Fruit fly (Drosophila melanogaster) whole organism, embryonic: ENCODE data around the gene Sf3a2.

Experiments used
- B-H1 ChIP-seq: fragments of 200-800 bp; sonication (Bioruptor generic); IDR thresholded peaks from 3 replicates; pipeline ENCODE4 v1.3.6; 2022; ENCODE audit warnings: missing biosample characterization, missing genetic modification characterization
- CG11560 ChIP-seq: fragments of 200-800 bp; sonication (Bioruptor generic); IDR thresholded peaks from 3 replicates; pipeline ENCODE4 v1.3.6; 2022; ENCODE audit warnings: missing biosample characterization, missing genetic modification characterization
- CG15514 ChIP-seq: fragments of 200-800 bp; sonication (Bioruptor generic); optimal IDR thresholded peaks from 3 replicates; lab custom pipeline; 2017; ENCODE audit warnings: missing biosample characterization, missing genetic modification characterization, mild to moderate bottlenecking, moderate library complexity, missing genetic modification reagents
- CG17802 ChIP-seq: fragments of 200-800 bp; sonication (Bioruptor generic); optimal IDR thresholded peaks from 2 replicates; lab custom pipeline; 2018; ENCODE audit warnings: missing biosample characterization, mild to moderate bottlenecking, missing genetic modification characterization, moderate library complexity
- CG2199 ChIP-seq: fragments of 200-800 bp; sonication (Bioruptor generic); IDR thresholded peaks from 3 replicates; pipeline ENCODE4 v1.3.6; 2022; ENCODE audit warnings: missing biosample characterization, missing genetic modification characterization
- CG30403 ChIP-seq: fragments of 200-800 bp; sonication (Bioruptor generic); optimal IDR thresholded peaks from 3 replicates; lab custom pipeline; 2016; ENCODE audit warnings: missing biosample characterization, missing genetic modification characterization
- CG3407 ChIP-seq: fragments of 200-800 bp; sonication (Bioruptor generic); optimal IDR thresholded peaks from 2 replicates; lab custom pipeline; 2018; ENCODE audit warnings: missing biosample characterization, mild to moderate bottlenecking, missing genetic modification characterization
- CG3995 ChIP-seq: fragments of 200-800 bp; sonication (Bioruptor generic); optimal IDR thresholded peaks from 3 replicates; lab custom pipeline; 2016; ENCODE audit warnings: missing biosample characterization, missing genetic modification characterization
- CG5180 ChIP-seq: fragments of 200-800 bp; sonication (Bioruptor generic); optimal IDR thresholded peaks from 3 replicates; lab custom pipeline; 2017; ENCODE audit warnings: missing biosample characterization, missing genetic modification characterization, mild to moderate bottlenecking, moderate library complexity, missing genetic modification reagents
- CG6854 ChIP-seq: fragments of 200-800 bp; sonication (Bioruptor generic); optimal IDR thresholded peaks from 3 replicates; lab custom pipeline; 2017; ENCODE audit warnings: missing biosample characterization, mild to moderate bottlenecking, missing genetic modification characterization
- CG7556 ChIP-seq: fragments of 200-800 bp; sonication (Bioruptor generic); optimal IDR thresholded peaks from 2 replicates; lab custom pipeline; 2017; ENCODE audit warnings: missing biosample characterization, mild to moderate bottlenecking, missing genetic modification characterization
- CG7839 ChIP-seq: fragments of 200-800 bp; sonication (Bioruptor generic); optimal IDR thresholded peaks from 3 replicates; lab custom pipeline; 2018; ENCODE audit warnings: missing biosample characterization, mild to moderate bottlenecking, missing genetic modification characterization, moderate library complexity
- CG8089 ChIP-seq: fragments of 200-800 bp; sonication (Bioruptor generic); optimal IDR thresholded peaks from 3 replicates; lab custom pipeline; 2016; ENCODE audit warnings: missing biosample characterization, missing genetic modification characterization
- CG9817 ChIP-seq: fragments of 200-800 bp; sonication (Bioruptor generic); optimal IDR thresholded peaks from 2 replicates; lab custom pipeline; 2018; ENCODE audit warnings: missing biosample characterization, mild to moderate bottlenecking, missing genetic modification characterization, moderate library complexity
- Dek ChIP-seq: fragments of 200-800 bp; sonication (Bioruptor generic); optimal IDR thresholded peaks from 3 replicates; lab custom pipeline; 2019; ENCODE audit warnings: missing biosample characterization, mild to moderate bottlenecking, missing genetic modification characterization, moderate library complexity
- Eip74EF ChIP-seq, 2 experiments: fragments of 200-800 bp in 1 of 2; fragments of >200 bp in 1 of 2; sonication (Bioruptor generic) in 1 of 2; optimal IDR thresholded peaks; 2 replicates each; lab custom pipeline; 2017 to 2019; ENCODE audit warnings: missing biosample characterization in 2 of 2, missing genetic modification characterization in 2 of 2, mild to moderate bottlenecking in 1 of 2, moderate library complexity in 1 of 2
- Gsc ChIP-seq: fragments of 200-800 bp; sonication (Bioruptor generic); IDR thresholded peaks from 2 replicates; pipeline ENCODE4 v1.3.6; 2022; ENCODE audit warnings: missing biosample characterization, missing genetic modification characterization
- HLH3B ChIP-seq: fragments of 200-800 bp; sonication (Bioruptor generic); IDR thresholded peaks from 2 replicates; pipeline ENCODE4 v1.3.6; 2022; ENCODE audit warnings: missing biosample characterization, missing genetic modification characterization
- Hr51 ChIP-seq, 2 experiments: fragments of 200-800 bp; sonication (Bioruptor generic); optimal IDR thresholded peaks; 2 replicates in 1 of 2; 3 replicates in 1 of 2; lab custom pipeline; 2016 to 2018; ENCODE audit warnings: missing biosample characterization in 2 of 2, missing genetic modification characterization in 2 of 2, mild to moderate bottlenecking in 1 of 2, moderate library complexity in 1 of 2
- Lim3 ChIP-seq: fragments of 200-800 bp; sonication (Bioruptor generic); IDR thresholded peaks from 2 replicates; pipeline ENCODE4 v1.3.6; 2022; ENCODE audit warnings: missing biosample characterization, missing genetic modification characterization
- MBD-R2 ChIP-seq: fragments of 200-800 bp; sonication (Bioruptor generic); IDR thresholded peaks from 2 replicates; pipeline ENCODE4 v1.3.6; 2022; ENCODE audit warnings: missing biosample characterization, missing genetic modification characterization
- Nf-YB ChIP-seq: fragments of 200-800 bp; sonication (Bioruptor generic); optimal IDR thresholded peaks from 3 replicates; lab custom pipeline; 2019; ENCODE audit warnings: missing biosample characterization, mild to moderate bottlenecking, missing genetic modification characterization, moderate library complexity
- Ravus ChIP-seq: fragments of 200-800 bp; sonication (Bioruptor generic); IDR thresholded peaks from 2 replicates; pipeline ENCODE4 v1.3.6; 2022; ENCODE audit warnings: missing biosample characterization, missing genetic modification characterization
- TFAM ChIP-seq: fragments of 200-800 bp; sonication (Bioruptor generic); optimal IDR thresholded peaks from 2 replicates; lab custom pipeline; 2017; ENCODE audit warnings: missing biosample characterization, missing genetic modification characterization, inconsistent platforms
- Taf1 ChIP-seq: fragments of 200-800 bp; sonication (Bioruptor generic); IDR thresholded peaks from 2 replicates; pipeline ENCODE4 v1.3.6; 2022; ENCODE audit warnings: missing biosample characterization, missing genetic modification characterization
- Xbp1 ChIP-seq: fragments of 200-800 bp; sonication (Bioruptor generic); optimal IDR thresholded peaks from 3 replicates; lab custom pipeline; 2016; ENCODE audit warnings: missing biosample characterization, mild to moderate bottlenecking, missing genetic modification characterization
- ab ChIP-seq: fragments of 200-800 bp; sonication (Bioruptor generic); optimal IDR thresholded peaks from 2 replicates; lab custom pipeline; 2016; ENCODE audit warnings: missing biosample characterization, missing genetic modification characterization
- chm ChIP-seq: fragments of 200-800 bp; sonication (Bioruptor generic); IDR thresholded peaks from 2 replicates; pipeline ENCODE4 v1.3.6; 2022; ENCODE audit warnings: missing biosample characterization, missing genetic modification characterization
- dati ChIP-seq: fragments of 200-800 bp; sonication (Bioruptor generic); IDR thresholded peaks from 2 replicates; pipeline ENCODE4 v1.3.6; 2022; ENCODE audit warnings: missing biosample characterization, missing genetic modification characterization
- en ChIP-seq: fragments of 200-800 bp; sonication (Bioruptor generic); optimal IDR thresholded peaks from 2 replicates; lab custom pipeline; 2016; ENCODE audit warnings: missing biosample characterization, missing genetic modification characterization
- fu2 ChIP-seq: fragments of 200-800 bp; sonication (Bioruptor generic); optimal IDR thresholded peaks from 2 replicates; lab custom pipeline; 2016; ENCODE audit warnings: missing biosample characterization, missing genetic modification characterization
- gce ChIP-seq: fragments of 200-800 bp; sonication (Bioruptor generic); IDR thresholded peaks from 3 replicates; pipeline ENCODE4 v1.3.6; 2022; ENCODE audit warnings: missing biosample characterization, missing genetic modification characterization
- gro ChIP-seq: fragments of 200-800 bp; sonication (Bioruptor generic); optimal IDR thresholded peaks from 2 replicates; lab custom pipeline; 2016; ENCODE audit warnings: missing biosample characterization, missing genetic modification characterization
- ham ChIP-seq: fragments of 200-800 bp; sonication (Bioruptor generic); IDR thresholded peaks from 2 replicates; pipeline ENCODE4 v1.3.6; 2022; ENCODE audit warnings: missing biosample characterization, missing genetic modification characterization
- knrl ChIP-seq: fragments of 200-800 bp; sonication (Bioruptor generic); IDR thresholded peaks from 3 replicates; pipeline ENCODE4 v1.3.6; 2022; ENCODE audit warnings: missing biosample characterization, missing genetic modification characterization; ENCODE audit not compliant: partially characterized antibody
- lab ChIP-seq: fragments of 200-800 bp; sonication (Bioruptor generic); optimal IDR thresholded peaks from 3 replicates; lab custom pipeline; 2017; ENCODE audit warnings: missing biosample characterization, missing genetic modification characterization, mild to moderate bottlenecking, moderate library complexity, missing genetic modification reagents
- lov ChIP-seq, 2 experiments: fragments of 200-800 bp in 1 of 2; fragments of >200 bp in 1 of 2; sonication (Bioruptor generic) in 1 of 2; IDR thresholded peaks in 1 of 2; optimal IDR thresholded peaks in 1 of 2; 2 replicates in 1 of 2; 3 replicates in 1 of 2; pipeline versions ENCODE4 v1.3.6 to Lab custom; 2017 to 2022; ENCODE audit warnings: missing biosample characterization in 1 of 2, missing genetic modification characterization in 1 of 2
- nmo ChIP-seq: fragments of 200-800 bp; sonication (Bioruptor generic); optimal IDR thresholded peaks from 2 replicates; lab custom pipeline; 2018; ENCODE audit warnings: missing biosample characterization, mild to moderate bottlenecking, missing genetic modification characterization, moderate library complexity
- otp ChIP-seq: fragments of 200-800 bp; sonication (Bioruptor generic); IDR thresholded peaks from 3 replicates; pipeline ENCODE4, ENCODE4 v1.3.6; 2022; ENCODE audit warnings: missing biosample characterization, missing genetic modification characterization
- salm ChIP-seq: fragments of 200-800 bp; sonication (Bioruptor generic); optimal IDR thresholded peaks from 2 replicates; lab custom pipeline; 2018; ENCODE audit warnings: missing biosample characterization, mild to moderate bottlenecking, missing genetic modification characterization
- sens ChIP-seq: fragments of 200-800 bp; sonication (Bioruptor generic); peaks from one replicate; lab custom pipeline; 2016; ENCODE audit warnings: missing biosample characterization, missing genetic modification characterization
- sima ChIP-seq: fragments of 200-800 bp; sonication (Bioruptor generic); optimal IDR thresholded peaks from 2 replicates; lab custom pipeline; 2016; ENCODE audit warnings: missing biosample characterization, missing genetic modification characterization
- sqz ChIP-seq: fragments of 200-800 bp; sonication (Bioruptor generic); optimal IDR thresholded peaks from 3 replicates; lab custom pipeline; 2018; ENCODE audit warnings: missing biosample characterization, mild to moderate bottlenecking, missing genetic modification characterization
- tna ChIP-seq: fragments of 200-800 bp; sonication (Bioruptor generic); IDR thresholded peaks from 2 replicates; pipeline ENCODE4 v1.3.6; 2022; ENCODE audit warnings: missing biosample characterization, missing genetic modification characterization; ENCODE audit not compliant: partially characterized antibody
- trh ChIP-seq: fragments of 200-800 bp; sonication (Bioruptor generic); optimal IDR thresholded peaks from 2 replicates; lab custom pipeline; 2016; ENCODE audit warnings: missing biosample characterization, missing genetic modification characterization
- wek ChIP-seq: fragments of 200-800 bp; sonication (Bioruptor generic); optimal IDR thresholded peaks from 3 replicates; lab custom pipeline; 2018; ENCODE audit warnings: missing biosample characterization, mild to moderate bottlenecking, missing genetic modification characterization, moderate library complexity
- yki ChIP-seq: fragments of >200 bp; optimal IDR thresholded peaks from 3 replicates; lab custom pipeline; 2018
- zen2 ChIP-seq: fragments of 200-800 bp; sonication (Bioruptor generic); IDR thresholded peaks from 3 replicates; pipeline ENCODE4 v1.3.6; 2022; ENCODE audit warnings: missing biosample characterization, missing genetic modification characterization; ENCODE audit not compliant: partially characterized antibody

The Sf3a2 gene

DNA sequence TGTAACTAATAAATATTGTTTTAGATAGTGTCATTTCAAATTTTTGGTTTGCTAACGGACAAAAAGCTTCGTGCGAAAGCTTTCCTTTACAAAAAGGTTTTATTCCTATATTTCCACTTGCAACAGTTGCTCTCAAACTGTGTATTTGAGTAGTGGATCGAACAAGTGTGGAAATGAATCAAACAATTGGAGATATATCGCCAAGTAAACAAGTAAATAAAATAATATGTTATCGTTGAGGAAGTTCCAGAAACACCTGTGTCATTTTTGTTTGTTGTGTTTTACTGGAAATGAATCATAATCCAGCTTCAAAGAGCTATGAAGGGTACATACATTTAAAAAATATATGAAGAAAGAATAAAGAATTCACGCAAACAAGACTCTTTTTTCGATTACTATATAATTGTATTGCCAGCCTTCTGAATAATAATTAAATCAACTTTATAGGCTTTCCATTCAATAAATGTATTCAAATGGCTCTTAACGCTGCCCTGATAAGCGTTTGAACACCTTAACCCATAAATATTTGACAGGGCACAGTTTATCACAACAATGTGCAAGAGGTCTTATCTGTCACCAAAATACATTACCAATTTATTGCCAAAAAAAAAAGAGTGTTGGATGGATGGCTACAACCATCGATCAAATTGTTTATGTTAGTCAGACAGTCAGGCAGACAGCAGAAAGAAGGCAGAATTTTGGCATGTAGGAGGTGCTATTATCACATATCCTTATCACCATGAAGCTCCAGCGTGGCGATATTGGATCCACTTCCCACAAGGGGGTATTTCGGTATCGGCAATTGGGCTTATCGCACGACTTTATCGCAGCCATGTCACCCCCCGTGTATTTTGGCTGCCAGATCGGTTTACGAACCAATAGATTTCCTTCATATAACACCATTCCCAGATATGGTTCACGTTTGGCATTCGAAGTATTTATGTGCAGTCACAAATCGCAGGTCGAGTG, 22.0 kb upstream of the Sf3a2 start (continued):
- no peak; the same call in 1 of the 2 replicates for TF ChIP-seq chm (GFP tag; lab: Robert Waterston, UW)
- no peak for TF ChIP-seq CG8089 (GFP tag; lab: Kevin White, UChicago)
- TF ChIP-seq wek, result no peak
- TF ChIP-seq Nf-YB (GFP tag; lab: Kevin White, UChicago), result no peak
- TF ChIP-seq nmo (GFP tag; lab: Kevin White, UChicago), result no peak
- TF ChIP-seq CG15514 (GFP tag; lab: Kevin White, UChicago), result peak; percentile 27
- TF ChIP-seq HLH3B (GFP tag; lab: Robert Waterston, UW), result no peak
- peak; percentile 80 for TF ChIP-seq lab
- peak; percentile 4 for TF ChIP-seq CG3407 (GFP tag; lab: Kevin White, UChicago)
- no peak for TF ChIP-seq ab (GFP tag; lab: Kevin White, UChicago)
- TF ChIP-seq Xbp1, result no peak
- peak; percentile 53; the same call in 1 of the 3 replicates for TF ChIP-seq CG2199 (GFP tag; lab: Robert Waterston, UW)
- TF ChIP-seq sqz (GFP tag; lab: Kevin White, UChicago), result no peak
- TF ChIP-seq otp, result 0 out of 3 replicates have a peak, but pooled peaks have one; percentile 28
- TF ChIP-seq CG11560 (tag; lab: Robert Waterston, UW), result no peak
- no peak for TF ChIP-seq tna (GFP tag; lab: Robert Waterston, UW)
- TF ChIP-seq CG7839, result no peak
- TF ChIP-seq Eip74EF (GFP tag; optimal IDR thresholded peaks at IDR 0.05; lab: Kevin White, UChicago), result no peak
- TF ChIP-seq sima (GFP tag; lab: Kevin White, UChicago), result no peak
- TF ChIP-seq CG7556 (GFP tag; lab: Kevin White, UChicago), result no peak
- no peak for TF ChIP-seq CG9817
- no peak for TF ChIP-seq Gsc (GFP tag; lab: Robert Waterston, UW)
- peak; percentile 53 for TF ChIP-seq CG6854 (GFP tag; lab: Kevin White, UChicago)
- no peak for TF ChIP-seq dati (GFP tag; lab: Robert Waterston, UW)
- peak; percentile 7 for TF ChIP-seq gro (GFP tag; lab: Kevin White, UChicago)
- TF ChIP-seq salm (tag; lab: Kevin White, UChicago), result no peak
- no peak for TF ChIP-seq TFAM (GFP tag; lab: Kevin White, UChicago)
- TF ChIP-seq sens (GFP tag; lab: Kevin White, UChicago), result peak; percentile 50
- no peak for TF ChIP-seq Hr51 (GFP tag; optimal IDR thresholded peaks at IDR 0.05; lab: Kevin White, UChicago)
- TF ChIP-seq CG17802 (tag; lab: Kevin White, UChicago), result no peak
- TF ChIP-seq gce (GFP tag; lab: Robert Waterston, UW), result no peak
- peak; percentile 21 for TF ChIP-seq Dek (tag; lab: Kevin White, UChicago)
- TF ChIP-seq yki (lab: Kevin White, UChicago), result no peak
- no peak for TF ChIP-seq Taf1 (GFP tag; lab: Robert Waterston, UW)
- TF ChIP-seq Lim3 (GFP tag; lab: Robert Waterston, UW), result no peak
- no peak for TF ChIP-seq zen2 (GFP tag; lab: Robert Waterston, UW)
- no peak for TF ChIP-seq B-H1 (GFP tag; lab: Robert Waterston, UW)
- no peak for TF ChIP-seq MBD-R2
- TF ChIP-seq fu2 (GFP tag; lab: Kevin White, UChicago), result no peak
- no peak for TF ChIP-seq ham (GFP tag; lab: Robert Waterston, UW)
- no peak for TF ChIP-seq trh (GFP tag; lab: Kevin White, UChicago)
- TF ChIP-seq Ravus (GFP tag; lab: Robert Waterston, UW), result no peak
- TF ChIP-seq CG30403, result no peak
- no peak for TF ChIP-seq CG5180 (GFP tag; lab: Kevin White, UChicago)
- TF ChIP-seq lov (optimal IDR thresholded peaks at IDR 0.05; lab: Kevin White, UChicago), result no peak
- TF ChIP-seq lov (GFP tag; IDR thresholded peaks at IDR 0.05; lab: Robert Waterston, UW), result no peak
- TF ChIP-seq CG3995, result no peak
- no peak; the same call in 2 of the 3 replicates for TF ChIP-seq knrl (GFP tag; lab: Robert Waterston, UW)
- no peak for TF ChIP-seq en (GFP tag; lab: Kevin White, UChicago)
